Fruit fly (Drosophila melanogaster): ENCODE data around the gene CG6729.
A peak's percentile ranks its signal among the peaks of the same experiment; 100 is the strongest.

The CG6729 gene

dm6 chr2L:10743714-10744113, at the start of gene CG6729:
TSS of gene CG6729 (minus strand) at chr2L:10743935.
- no peak for TF ChIP-seq CG17801 (GFP tag; optimal IDR thresholded peaks at IDR 0.05; ENCODE audit: partially characterized antibody)

dm6 chr2L:10792072-10792471, 48.3 kb upstream of the CG6729 start:
- TF ChIP-seq CG17801 (GFP tag; optimal IDR thresholded peaks at IDR 0.05; ENCODE audit: partially characterized antibody): no peak

- no peak for TF ChIP-seq CG17801 (GFP tag; optimal IDR thresholded peaks at IDR 0.05; ENCODE audit: partially characterized antibody)
These were observed 47.6 kb upstream of the CG6729 start for dm6 chr2L:10791343-10791742.

- TF ChIP-seq CG17801 (GFP tag; optimal IDR thresholded peaks at IDR 0.05; ENCODE audit: partially characterized antibody): no peak
These were observed 46.2 kb upstream of the CG6729 start, which contains the start of gene CG31870 for dm6 chr2L:10789922-10790321. TSS of gene CG31870 (plus strand) at chr2L:10790222.

dm6 chr2L:10781252-10781651, 37.5 kb upstream of the CG6729 start:
- TF ChIP-seq CG17801 (GFP tag; optimal IDR thresholded peaks at IDR 0.05; ENCODE audit: partially characterized antibody): no peak

dm6 chr2L:10774041-10774440, 30.3 kb upstream of the CG6729 start:
- TF ChIP-seq CG17801 (GFP tag; optimal IDR thresholded peaks at IDR 0.05; ENCODE audit: partially characterized antibody): no peak

dm6 chr2L:10770568-10770967, 26.8 kb upstream of the CG6729 start, which contains the start of gene CG17127:
TSS of gene CG17127 (plus strand) at chr2L:10770868.
- TF ChIP-seq CG17801 (GFP tag; optimal IDR thresholded peaks at IDR 0.05; ENCODE audit: partially characterized antibody): no peak

dm6 chr2L:10769708-10770107, 26.0 kb upstream of the CG6729 start, which contains the start of gene CG6724:
TSS of gene CG6724 (minus strand) at chr2L:10769952.
- no peak for TF ChIP-seq CG17801 (GFP tag; optimal IDR thresholded peaks at IDR 0.05; ENCODE audit: partially characterized antibody)

- no peak for TF ChIP-seq CG17801 (GFP tag; optimal IDR thresholded peaks at IDR 0.05; ENCODE audit: partially characterized antibody)
These were observed 24.0 kb upstream of the CG6729 start, which contains the start of gene Ubc2 for dm6 chr2L:10767597-10768188. TSS of gene Ubc2 (minus strand) at chr2L:10768006.

- no peak for TF ChIP-seq CG17801 (GFP tag; optimal IDR thresholded peaks at IDR 0.05; ENCODE audit: partially characterized antibody)
These were observed 16.9 kb upstream of the CG6729 start, which contains the start of gene CG6495 for dm6 chr2L:10760422-10761166. TSS of gene CG6495 (plus strand) at chr2L:10761116.

dm6 chr2L:10759624-10760023, 15.9 kb upstream of the CG6729 start:
- no peak for TF ChIP-seq CG17801 (GFP tag; optimal IDR thresholded peaks at IDR 0.05; ENCODE audit: partially characterized antibody)

dm6 chr2L:10757038-10757685, 13.4 kb upstream of the CG6729 start:
- no peak for TF ChIP-seq CG17801 (GFP tag; optimal IDR thresholded peaks at IDR 0.05; ENCODE audit: partially characterized antibody)

dm6 chr2L:10756049-10756448, 12.3 kb upstream of the CG6729 start, which contains the start of gene CG17124:
TSS of gene CG17124 (minus strand) at chr2L:10756325.
- peak; percentile 51 for TF ChIP-seq CG17801 (GFP tag; optimal IDR thresholded peaks at IDR 0.05; ENCODE audit: partially characterized antibody)

- TF ChIP-seq CG17801 (GFP tag; optimal IDR thresholded peaks at IDR 0.05; ENCODE audit: partially characterized antibody): no peak
These were observed 10.9 kb upstream of the CG6729 start for dm6 chr2L:10754599-10754998.

dm6 chr2L:10753618-10754017, 9.9 kb upstream of the CG6729 start:
- no peak for TF ChIP-seq CG17801 (GFP tag; optimal IDR thresholded peaks at IDR 0.05; ENCODE audit: partially characterized antibody)

- TF ChIP-seq CG17801 (GFP tag; optimal IDR thresholded peaks at IDR 0.05; ENCODE audit: partially characterized antibody): no peak
These were observed 8.9 kb upstream of the CG6729 start for dm6 chr2L:10752668-10753067.
